Fruit fly (Drosophila melanogaster) whole organism, embryonic: ENCODE measurements around the gene toe.

ENCODE experiments used
- CG12219 ChIP-seq: fragments of 200-800 bp; sonication (Bioruptor generic); optimal IDR thresholded peaks from 3 replicates; lab custom pipeline; 2018; ENCODE audit warnings: missing biosample characterization, mild to moderate bottlenecking, missing genetic modification characterization
- CG15073 ChIP-seq: fragments of 200-800 bp; sonication (Bioruptor generic); optimal IDR thresholded peaks from 2 replicates; lab custom pipeline; 2016; ENCODE audit warnings: missing biosample characterization, missing genetic modification characterization
- CG17186 ChIP-seq: fragments of 200-800 bp; sonication (Bioruptor generic); optimal IDR thresholded peaks from 3 replicates; lab custom pipeline; 2017; ENCODE audit warnings: missing biosample characterization, missing genetic modification reagents, missing genetic modification characterization
- Jarid2 ChIP-seq: fragments of 200-800 bp; sonication (Bioruptor generic); optimal IDR thresholded peaks from 3 replicates; lab custom pipeline; 2017; ENCODE audit warnings: mild to moderate bottlenecking, missing biosample characterization, missing genetic modification reagents, missing genetic modification characterization
- YL-1 ChIP-seq: fragments of 200-800 bp; sonication (Bioruptor generic); optimal IDR thresholded peaks from 3 replicates; lab custom pipeline; 2017; ENCODE audit warnings: missing biosample characterization, mild to moderate bottlenecking, missing genetic modification characterization
- cad ChIP-seq: fragments of >200 bp; optimal IDR thresholded peaks from 2 replicates; lab custom pipeline; 2017; ENCODE audit warnings: missing biosample characterization, missing genetic modification characterization
- her ChIP-seq: fragments of 200-800 bp; sonication (Bioruptor generic); optimal IDR thresholded peaks from 2 replicates; lab custom pipeline; 2016; ENCODE audit warnings: missing biosample characterization, missing genetic modification characterization
- lov ChIP-seq, 2 experiments: fragments of 200-800 bp in 1 of 2; fragments of >200 bp in 1 of 2; sonication (Bioruptor generic) in 1 of 2; IDR thresholded peaks in 1 of 2; optimal IDR thresholded peaks in 1 of 2; 2 replicates in 1 of 2; 3 replicates in 1 of 2; pipeline versions ENCODE4 v1.3.6 to Lab custom; 2017 to 2022; ENCODE audit warnings: missing biosample characterization in 1 of 2, missing genetic modification characterization in 1 of 2
- ro ChIP-seq: fragments of 200-800 bp; sonication (Bioruptor generic); IDR thresholded peaks from 2 replicates; pipeline ENCODE4 v1.3.6; 2022; ENCODE audit warnings: missing biosample characterization, missing genetic modification characterization
- tin ChIP-seq: fragments of 200-800 bp; sonication (Bioruptor generic); optimal IDR thresholded peaks from 3 replicates; lab custom pipeline; 2016; ENCODE audit warnings: missing biosample characterization, missing genetic modification characterization
- toy ChIP-seq: fragments of 200-800 bp; sonication (Bioruptor generic); IDR thresholded peaks from 2 replicates; pipeline ENCODE4 v1.3.6; 2022; ENCODE audit warnings: missing biosample characterization, missing genetic modification characterization

dm6 chr3L:12470509-12470908 is 38.0 kb upstream of the toe start:
- TF ChIP-seq tin (GFP tag; lab: Kevin White, UChicago) (no peak), ro (GFP tag; lab: Robert Waterston, UW) (no peak), her (GFP tag; lab: Kevin White, UChicago) (no peak), Jarid2 (GFP tag; lab: Kevin White, UChicago) (no peak), CG17186 (no peak), CG12219 (GFP tag; lab: Kevin White, UChicago) (no peak), lov (optimal IDR thresholded peaks at IDR 0.05; lab: Kevin White, UChicago) (no peak), lov (GFP tag; IDR thresholded peaks at IDR 0.05; lab: Robert Waterston, UW) (no peak), cad (GFP tag; lab: Kevin White, UChicago) (no peak), CG15073 (GFP tag; lab: Kevin White, UChicago) (no peak), toy (GFP tag; lab: Robert Waterston, UW) (no peak), YL-1 (GFP tag; lab: Kevin White, UChicago) (no peak)
